Fruit fly (Drosophila melanogaster) whole organism, pupa: ENCODE results near the gene CG14259.

Experiments
- CG10348 ChIP-seq: fragments of 200-800 bp; sonication (Bioruptor generic); IDR thresholded peaks from 2 replicates; pipeline ENCODE4 v1.3.6; 2022; ENCODE audit warnings: missing biosample characterization, missing genetic modification characterization
- CG12605 ChIP-seq: fragments of 200-800 bp; sonication (Bioruptor generic); IDR thresholded peaks from 2 replicates; pipeline ENCODE4 v1.3.6; 2022; ENCODE audit warnings: missing biosample characterization, missing genetic modification characterization
- CG13204 ChIP-seq: fragments of 200-800 bp; sonication (Bioruptor generic); optimal IDR thresholded peaks from 2 replicates; lab custom pipeline; 2018; ENCODE audit warnings: missing biosample characterization, mild to moderate bottlenecking, missing genetic modification characterization, moderate library complexity
- CG14655 ChIP-seq: fragments of 200-800 bp; sonication (Bioruptor generic); optimal IDR thresholded peaks from 3 replicates; lab custom pipeline; 2017; ENCODE audit warnings: mild to moderate bottlenecking, missing biosample characterization, missing genetic modification reagents, missing genetic modification characterization
- CG15710 ChIP-seq: fragments of 200-800 bp; sonication (Bioruptor generic); optimal IDR thresholded peaks from 2 replicates; lab custom pipeline; 2018; ENCODE audit warnings: missing biosample characterization, mild to moderate bottlenecking, missing genetic modification characterization, moderate library complexity
- CG17806 ChIP-seq: fragments of 200-800 bp; sonication (Bioruptor generic); optimal IDR thresholded peaks from 2 replicates; lab custom pipeline; 2018; ENCODE audit warnings: missing biosample characterization, mild to moderate bottlenecking, missing genetic modification characterization, moderate library complexity
- CG32121 ChIP-seq: fragments of 200-800 bp; sonication (Bioruptor generic); IDR thresholded peaks from 2 replicates; pipeline ENCODE4 v1.3.6; 2022; ENCODE audit warnings: missing biosample characterization, missing genetic modification characterization
- CG34367 ChIP-seq: fragments of 200-800 bp; sonication (Bioruptor generic); optimal IDR thresholded peaks from 2 replicates; lab custom pipeline; 2018; ENCODE audit warnings: missing biosample characterization, mild to moderate bottlenecking, missing genetic modification characterization
- CG4496 ChIP-seq: fragments of 200-800 bp; sonication (Bioruptor generic); IDR thresholded peaks from 3 replicates; pipeline ENCODE4 v1.3.6; 2022; ENCODE audit warnings: missing biosample characterization, missing genetic modification characterization
- CG8159 ChIP-seq: fragments of 200-800 bp; sonication (Bioruptor generic); optimal IDR thresholded peaks from 3 replicates; lab custom pipeline; 2018; ENCODE audit warnings: missing biosample characterization, mild to moderate bottlenecking, missing genetic modification characterization, moderate library complexity
- CG8301 ChIP-seq: fragments of 200-800 bp; sonication (Bioruptor generic); optimal IDR thresholded peaks from 2 replicates; lab custom pipeline; 2018; ENCODE audit warnings: missing biosample characterization, mild to moderate bottlenecking, missing genetic modification characterization
- CG9948 ChIP-seq: fragments of 200-800 bp; sonication (Bioruptor generic); optimal IDR thresholded peaks from 2 replicates; lab custom pipeline; 2018; ENCODE audit warnings: missing biosample characterization, mild to moderate bottlenecking, missing genetic modification characterization, moderate library complexity
- D1 ChIP-seq: fragments of 200-800 bp; sonication (Bioruptor generic); optimal IDR thresholded peaks from 2 replicates; lab custom pipeline; 2018; ENCODE audit warnings: missing biosample characterization, mild to moderate bottlenecking, missing genetic modification characterization, moderate library complexity
- EcR ChIP-seq: fragments of 200-800 bp; sonication (Bioruptor generic); optimal IDR thresholded peaks from 3 replicates; lab custom pipeline; 2019; ENCODE audit warnings: missing biosample characterization, missing genetic modification characterization, mild to moderate bottlenecking, moderate library complexity, missing genetic modification reagents
- Ets98B ChIP-seq: fragments of 200-800 bp; sonication (Bioruptor generic); IDR thresholded peaks from 2 replicates; pipeline ENCODE4 v1.3.6; 2022; ENCODE audit warnings: missing biosample characterization, missing genetic modification characterization
- Pif1A ChIP-seq: fragments of 200-800 bp; sonication (Bioruptor generic); optimal IDR thresholded peaks from 3 replicates; lab custom pipeline; 2016; ENCODE audit warnings: missing biosample characterization, missing genetic modification characterization
- Pif1B ChIP-seq: fragments of 200-800 bp; sonication (Bioruptor generic); optimal IDR thresholded peaks from 3 replicates; lab custom pipeline; 2016; ENCODE audit warnings: missing biosample characterization, missing genetic modification characterization
- Snoo ChIP-seq: fragments of 200-800 bp; sonication (Bioruptor generic); optimal IDR thresholded peaks from 3 replicates; lab custom pipeline; 2017; ENCODE audit warnings: missing biosample characterization, mild to moderate bottlenecking, missing genetic modification characterization, inconsistent platforms
- fd96Ca ChIP-seq: fragments of 200-800 bp; sonication (Bioruptor generic); IDR thresholded peaks from 3 replicates; pipeline ENCODE4 v1.3.6; 2022; ENCODE audit warnings: missing biosample characterization, missing genetic modification characterization
- gl ChIP-seq: fragments of 200-800 bp; sonication (Bioruptor generic); optimal IDR thresholded peaks from 2 replicates; lab custom pipeline; 2018; ENCODE audit warnings: missing biosample characterization, mild to moderate bottlenecking, missing genetic modification characterization
- rn ChIP-seq: fragments of 200-800 bp; sonication (Bioruptor generic); IDR thresholded peaks from 2 replicates; pipeline ENCODE4 v1.3.6; 2022; ENCODE audit warnings: missing biosample characterization, missing genetic modification characterization

The CG14259 gene

dm6 chr3R:27076618-27077017 is 17.7 kb upstream of the CG14259 start:
- TF ChIP-seq CG32121 (GFP tag; lab: Robert Waterston, UW) (no peak), CG13204 (no peak)

dm6 chr3R:27082752-27083151 is 11.6 kb upstream of the CG14259 start:
- no peak for TF ChIP-seq Ets98B (GFP tag; lab: Robert Waterston, UW)
- no peak for TF ChIP-seq CG8301 (tag; lab: Kevin White, UChicago)
- TF ChIP-seq Pif1B (GFP tag; lab: Kevin White, UChicago), result no peak
- no peak for TF ChIP-seq Pif1A (GFP tag; lab: Kevin White, UChicago)
- no peak for TF ChIP-seq CG17806 (tag; lab: Kevin White, UChicago)
- TF ChIP-seq CG34367, result no peak
- no peak for TF ChIP-seq Snoo (tag; lab: Kevin White, UChicago)

- TF ChIP-seq CG13204 (no peak), CG8159 (tag; lab: Kevin White, UChicago) (peak; percentile 74), CG34367 (no peak), fd96Ca (GFP tag; lab: Robert Waterston, UW) (no peak), rn (GFP tag; lab: Robert Waterston, UW) (no peak), D1 (no peak), EcR (GFP tag; lab: Kevin White, UChicago) (peak; percentile 91), CG4496 (GFP tag; lab: Robert Waterston, UW) (peak; percentile 70; the same call in 2 of the 3 replicates), CG8301 (tag; lab: Kevin White, UChicago) (peak; percentile 6), CG32121 (GFP tag; lab: Robert Waterston, UW) (peak; percentile 25; the same call in 1 of the 2 replicates), Ets98B (GFP tag; lab: Robert Waterston, UW) (0 out of 2 replicates have a peak, but pooled peaks have one; percentile 10), CG15710 (tag; lab: Kevin White, UChicago) (no peak), Snoo (tag; lab: Kevin White, UChicago) (no peak), CG17806 (tag; lab: Kevin White, UChicago) (peak; percentile 54), CG9948 (tag; lab: Kevin White, UChicago) (peak; percentile 18), CG10348 (GFP tag; lab: Robert Waterston, UW) (no peak), CG14655 (GFP tag; lab: Kevin White, UChicago) (peak; percentile 42), Pif1B (GFP tag; lab: Kevin White, UChicago) (no peak), gl (tag; lab: Kevin White, UChicago) (peak; percentile 11), CG12605 (GFP tag; lab: Robert Waterston, UW) (peak; percentile 62), Pif1A (GFP tag; lab: Kevin White, UChicago) (peak; percentile 62)
Observed at dm6 chr3R:27084528-27085052, 9.7 kb upstream of the CG14259 start.

- no peak for TF ChIP-seq CG15710 (tag; lab: Kevin White, UChicago)
- TF ChIP-seq CG10348 (GFP tag; lab: Robert Waterston, UW), result no peak
- no peak for TF ChIP-seq CG14655 (GFP tag; lab: Kevin White, UChicago)
- no peak for TF ChIP-seq CG9948 (tag; lab: Kevin White, UChicago)
- TF ChIP-seq CG13204, result peak; percentile 53
- no peak for TF ChIP-seq D1
- no peak for TF ChIP-seq CG8301 (tag; lab: Kevin White, UChicago)
- no peak for TF ChIP-seq CG34367
- no peak for TF ChIP-seq CG4496 (GFP tag; lab: Robert Waterston, UW)
- no peak for TF ChIP-seq Pif1A (GFP tag; lab: Kevin White, UChicago)
- peak; percentile 70 for TF ChIP-seq EcR (GFP tag; lab: Kevin White, UChicago)
- TF ChIP-seq CG8159 (tag; lab: Kevin White, UChicago), result no peak
- no peak for TF ChIP-seq Snoo (tag; lab: Kevin White, UChicago)
Observed at dm6 chr3R:27087549-27087948, 6.8 kb upstream of the CG14259 start, which contains the start of gene Cpr97Ea. Gene Cpr97Ea, minus strand, starts transcription at chr3R:27087778.

dm6 chr3R:27091106-27091505 is 3.2 kb upstream of the CG14259 start, which contains the start of gene Cpr97Eb:
Gene Cpr97Eb, minus strand, starts transcription at chr3R:27091130.
- TF ChIP-seq CG14655 (GFP tag; lab: Kevin White, UChicago) (no peak), CG12605 (GFP tag; lab: Robert Waterston, UW) (no peak), CG4496 (GFP tag; lab: Robert Waterston, UW) (peak; percentile 15; the same call in 1 of the 3 replicates), Ets98B (GFP tag; lab: Robert Waterston, UW) (0 out of 2 replicates have a peak, but pooled peaks have one; percentile 24), CG15710 (tag; lab: Kevin White, UChicago) (no peak), Pif1A (GFP tag; lab: Kevin White, UChicago) (no peak), CG8159 (tag; lab: Kevin White, UChicago) (no peak), CG34367 (no peak), Pif1B (GFP tag; lab: Kevin White, UChicago) (no peak), CG8301 (tag; lab: Kevin White, UChicago) (no peak), CG13204 (no peak), CG32121 (GFP tag; lab: Robert Waterston, UW) (0 out of 2 replicates have a peak, but pooled peaks have one; percentile 40), EcR (GFP tag; lab: Kevin White, UChicago) (peak; percentile 44)
- TF ChIP-seq, all 21 proteins: peak for 4

dm6 chr3R:27092263-27092662 is 2.1 kb upstream of the CG14259 start:
- TF ChIP-seq CG8159 (tag; lab: Kevin White, UChicago), result peak; percentile 50
- no peak for TF ChIP-seq fd96Ca (GFP tag; lab: Robert Waterston, UW)
- peak; percentile 50 for TF ChIP-seq CG9948 (tag; lab: Kevin White, UChicago)
- peak; percentile 36 for TF ChIP-seq CG17806 (tag; lab: Kevin White, UChicago)
- TF ChIP-seq Pif1B (GFP tag; lab: Kevin White, UChicago), result no peak
- TF ChIP-seq Pif1A (GFP tag; lab: Kevin White, UChicago), result peak; percentile 34
- peak; percentile 80 for TF ChIP-seq CG4496 (GFP tag; lab: Robert Waterston, UW)
- no peak for TF ChIP-seq D1
- peak; percentile 34 for TF ChIP-seq CG15710 (tag; lab: Kevin White, UChicago)
- TF ChIP-seq CG8301 (tag; lab: Kevin White, UChicago), result peak; percentile 31
- TF ChIP-seq EcR (GFP tag; lab: Kevin White, UChicago), result peak; percentile 72
- peak; percentile 34 for TF ChIP-seq CG34367
- peak; percentile 34 for TF ChIP-seq CG14655 (GFP tag; lab: Kevin White, UChicago)
- TF ChIP-seq CG32121 (GFP tag; lab: Robert Waterston, UW), result peak; percentile 40; the same call in 1 of the 2 replicates
